Worm (Caenorhabditis elegans): Measurements from ENCODE around the gene Y97E10AR.2.

Gene Y97E10AR.2

ce11 chrV:8035947-8036346 lies 40.0 kb downstream of the Y97E10AR.2 start, which contains the start of gene ZC513.14:
Gene ZC513.14 (minus strand): TSS chrV:8036047.
- TF ChIP-seq sea-1 (GFP tag; conservative IDR thresholded peaks at IDR 0.05) (no peak), F13C5.2 (tag; optimal IDR thresholded peaks at IDR 0.05) (no peak), aly-1 (tag; optimal IDR thresholded peaks at IDR 0.05) (no peak), hmbx-1 (tag; optimal IDR thresholded peaks at IDR 0.05) (no peak), hmg-4 (GFP tag; optimal IDR thresholded peaks at IDR 0.05) (no peak), B0310.2 (tag; optimal IDR thresholded peaks at IDR 0.05) (no peak), hnd-1 (tag; optimal IDR thresholded peaks at IDR 0.05) (no peak), tra-4 (tag; optimal IDR thresholded peaks at IDR 0.05) (no peak), ceh-36 (tag; optimal IDR thresholded peaks at IDR 0.05) (no peak), tbx-11 (GFP tag; IDR thresholded peaks at IDR 0.05) (no peak)

- TF ChIP-seq ceh-13 (GFP tag; optimal IDR thresholded peaks at IDR 0.05) (no peak), B0310.2 (tag; optimal IDR thresholded peaks at IDR 0.05) (peak; percentile 41), ama-1 (optimal IDR thresholded peaks at IDR 0.05) (peak; percentile 62), ets-7 (tag; optimal IDR thresholded peaks at IDR 0.05) (no peak), ceh-36 (tag; optimal IDR thresholded peaks at IDR 0.05) (no peak), F13C5.2 (tag; optimal IDR thresholded peaks at IDR 0.05) (no peak), pes-1 (GFP tag; IDR thresholded peaks at IDR 0.05) (no peak), aly-1 (tag; optimal IDR thresholded peaks at IDR 0.05) (no peak), flt-1 (GFP tag; IDR thresholded peaks at IDR 0.05) (peak; percentile 13; the same call in 1 of the 2 replicates)
These were observed 43.1 kb downstream of the Y97E10AR.2 start for ce11 chrV:8039085-8039525.

- TF ChIP-seq sea-1 (GFP tag; conservative IDR thresholded peaks at IDR 0.05) (0 out of 2 replicates have a peak, but pooled peaks have one; percentile 28), F13C5.2 (tag; optimal IDR thresholded peaks at IDR 0.05) (no peak), hmbx-1 (tag; optimal IDR thresholded peaks at IDR 0.05) (no peak), ama-1 (optimal IDR thresholded peaks at IDR 0.05) (peak; percentile 57), aly-1 (tag; optimal IDR thresholded peaks at IDR 0.05) (no peak)
These were observed 43.6 kb downstream of the Y97E10AR.2 start for ce11 chrV:8039606-8040005.

DNA sequence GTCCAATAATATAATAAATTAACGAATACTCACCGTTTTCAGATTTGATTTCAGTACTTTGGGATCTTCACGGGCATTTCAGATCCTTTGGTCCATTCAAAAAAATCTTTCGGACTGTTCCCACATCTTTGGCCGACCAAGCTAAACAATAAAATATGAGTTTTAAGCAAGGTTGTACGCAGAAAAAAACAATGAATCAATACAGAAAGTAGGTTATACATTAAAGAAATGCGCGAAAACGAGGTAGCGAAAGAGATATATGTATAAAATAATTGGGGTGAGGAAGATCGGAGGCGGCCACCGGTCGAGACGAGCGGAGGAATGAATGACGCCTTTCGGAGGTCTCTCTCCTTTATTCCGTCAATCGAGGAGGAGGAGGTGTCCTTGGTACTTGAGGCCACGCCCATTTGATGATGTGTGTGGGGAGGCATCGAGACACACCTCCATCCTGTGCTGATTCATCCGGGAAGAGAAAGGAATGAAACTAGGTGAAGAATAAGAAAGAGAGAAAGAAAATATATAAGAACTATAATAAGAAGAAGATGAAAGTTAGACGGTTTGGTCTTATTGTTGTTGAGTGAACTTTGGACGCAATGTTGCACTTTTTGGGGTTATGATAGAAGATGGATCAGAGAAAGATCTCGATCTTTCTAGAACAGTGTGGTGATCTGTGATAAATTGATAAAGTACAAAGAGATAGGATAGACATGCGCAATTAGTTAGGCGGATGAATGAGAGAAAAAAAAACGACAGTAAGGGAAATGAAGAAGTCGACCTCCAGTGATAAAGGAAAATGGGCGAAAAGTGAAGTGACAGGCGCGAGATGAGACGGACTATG lies 44.5 kb downstream of the Y97E10AR.2 start:
- TF ChIP-seq tbx-37 (GFP tag; conservative IDR thresholded peaks at IDR 0.05) (no peak), aly-1 (tag; optimal IDR thresholded peaks at IDR 0.05) (no peak), ceh-36 (tag; optimal IDR thresholded peaks at IDR 0.05) (peak; percentile 2), ceh-13 (GFP tag; optimal IDR thresholded peaks at IDR 0.05) (no peak), F13C5.2 (tag; optimal IDR thresholded peaks at IDR 0.05) (no peak), hmbx-1 (tag; optimal IDR thresholded peaks at IDR 0.05) (no peak), hnd-1 (tag; optimal IDR thresholded peaks at IDR 0.05) (no peak), ets-7 (tag; optimal IDR thresholded peaks at IDR 0.05) (no peak), pes-1 (GFP tag; IDR thresholded peaks at IDR 0.05) (no peak; the same call in 1 of the 2 replicates), tbx-11 (GFP tag; IDR thresholded peaks at IDR 0.05) (no peak), flt-1 (GFP tag; IDR thresholded peaks at IDR 0.05) (no peak), tra-4 (tag; optimal IDR thresholded peaks at IDR 0.05) (no peak), ama-1 (optimal IDR thresholded peaks at IDR 0.05) (peak; percentile 82), hmg-4 (GFP tag; optimal IDR thresholded peaks at IDR 0.05) (peak; percentile 3), sea-1 (GFP tag; conservative IDR thresholded peaks at IDR 0.05) (no peak), scrt-1 (GFP tag; IDR thresholded peaks at IDR 0.05) (no peak), B0310.2 (tag; optimal IDR thresholded peaks at IDR 0.05) (no peak)

ce11 chrV:8041336-8041868 lies 45.4 kb downstream of the Y97E10AR.2 start:
- TF ChIP-seq sea-1 (GFP tag; conservative IDR thresholded peaks at IDR 0.05): no peak
- no peak for TF ChIP-seq tbx-37 (GFP tag; conservative IDR thresholded peaks at IDR 0.05)
- no peak for TF ChIP-seq ceh-13 (GFP tag; optimal IDR thresholded peaks at IDR 0.05)
- no peak for TF ChIP-seq aly-1 (tag; optimal IDR thresholded peaks at IDR 0.05)
- TF ChIP-seq scrt-1 (GFP tag; IDR thresholded peaks at IDR 0.05): no peak
- TF ChIP-seq tbx-11 (GFP tag; IDR thresholded peaks at IDR 0.05): no peak
- no peak for TF ChIP-seq ceh-36 (tag; optimal IDR thresholded peaks at IDR 0.05)
- TF ChIP-seq tra-4 (tag; optimal IDR thresholded peaks at IDR 0.05): no peak
- TF ChIP-seq flt-1 (GFP tag; IDR thresholded peaks at IDR 0.05): no peak
- no peak for TF ChIP-seq hnd-1 (tag; optimal IDR thresholded peaks at IDR 0.05)
- no peak for TF ChIP-seq pes-1 (GFP tag; IDR thresholded peaks at IDR 0.05)
- no peak for TF ChIP-seq ama-1 (optimal IDR thresholded peaks at IDR 0.05)
- TF ChIP-seq ets-7 (tag; optimal IDR thresholded peaks at IDR 0.05): no peak
- no peak for TF ChIP-seq hmbx-1 (tag; optimal IDR thresholded peaks at IDR 0.05)
- TF ChIP-seq F13C5.2 (tag; optimal IDR thresholded peaks at IDR 0.05): no peak
- no peak for TF ChIP-seq B0310.2 (tag; optimal IDR thresholded peaks at IDR 0.05)
- no peak for TF ChIP-seq hmg-4 (GFP tag; optimal IDR thresholded peaks at IDR 0.05)

DNA sequence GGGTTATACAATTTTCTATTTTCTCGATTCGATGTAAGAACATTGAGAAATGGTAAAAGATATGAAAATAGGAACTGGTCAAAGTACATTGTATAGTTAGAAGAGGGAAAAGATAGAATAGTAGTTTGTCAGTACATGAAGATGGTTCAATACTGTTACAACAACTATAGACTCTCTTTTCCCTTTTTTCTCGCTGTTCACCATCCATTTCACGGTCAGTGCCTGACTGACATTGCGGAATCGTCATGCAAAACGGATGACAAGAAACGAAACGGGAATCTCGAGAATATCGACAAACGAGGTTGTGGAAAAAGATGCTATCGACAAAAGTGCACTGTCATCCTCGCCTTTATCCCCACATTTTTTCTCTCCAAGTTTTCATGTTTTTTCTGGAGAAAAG lies 47.7 kb downstream of the Y97E10AR.2 start:
- no peak for TF ChIP-seq sea-1 (GFP tag; conservative IDR thresholded peaks at IDR 0.05)
- TF ChIP-seq B0310.2 (tag; optimal IDR thresholded peaks at IDR 0.05): no peak
- no peak for TF ChIP-seq ama-1 (optimal IDR thresholded peaks at IDR 0.05)
- no peak for TF ChIP-seq pes-1 (GFP tag; IDR thresholded peaks at IDR 0.05)
- no peak for TF ChIP-seq scrt-1 (GFP tag; IDR thresholded peaks at IDR 0.05)
- no peak for TF ChIP-seq ceh-13 (GFP tag; optimal IDR thresholded peaks at IDR 0.05)
- TF ChIP-seq hnd-1 (tag; optimal IDR thresholded peaks at IDR 0.05): no peak
- no peak for TF ChIP-seq hmg-4 (GFP tag; optimal IDR thresholded peaks at IDR 0.05)
- no peak for TF ChIP-seq tbx-11 (GFP tag; IDR thresholded peaks at IDR 0.05)
- no peak for TF ChIP-seq flt-1 (GFP tag; IDR thresholded peaks at IDR 0.05)

DNA sequence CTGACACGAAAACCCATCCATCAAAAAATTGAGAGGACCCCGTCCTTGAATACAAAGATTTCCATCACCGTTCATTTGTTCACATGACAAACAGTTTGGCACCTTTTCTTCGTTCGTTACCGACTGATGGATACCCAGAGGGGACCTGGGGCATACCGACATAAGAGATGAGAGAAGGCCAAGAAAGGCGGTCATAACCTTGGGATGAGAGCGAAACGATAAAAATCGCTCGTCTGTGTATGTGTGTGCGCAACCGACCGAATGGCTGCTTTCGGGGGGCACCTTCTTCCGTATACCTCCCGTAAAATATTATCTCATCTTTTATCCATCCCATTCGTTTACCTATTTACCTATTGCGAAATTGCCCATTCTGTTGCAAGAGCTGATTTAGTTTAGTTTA lies 49.0 kb downstream of the Y97E10AR.2 start:
- TF ChIP-seq ets-7 (tag; optimal IDR thresholded peaks at IDR 0.05) (no peak), hmg-4 (GFP tag; optimal IDR thresholded peaks at IDR 0.05) (peak; percentile 33)
